Worm (Caenorhabditis elegans): ENCODE measurements around the gene W07G4.1.

DNA sequence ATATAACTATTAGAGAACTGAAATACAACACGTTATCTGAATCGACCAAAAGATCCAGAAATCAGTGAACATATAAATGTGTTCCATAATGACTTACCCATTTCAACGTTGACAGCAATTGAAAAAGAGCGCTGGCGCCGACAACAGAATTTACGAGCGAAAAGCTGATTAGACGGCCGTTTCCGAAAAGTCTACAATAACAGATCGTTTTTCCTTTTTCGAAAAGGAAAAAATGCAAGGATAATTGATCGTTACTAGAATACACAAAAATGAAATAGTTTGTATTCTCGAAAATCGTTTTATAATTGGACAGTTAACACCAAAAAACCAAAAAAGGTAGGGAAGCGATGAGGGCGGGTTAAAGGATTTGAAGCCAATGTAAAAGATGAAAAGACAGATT lies 20.3 kb downstream of the W07G4.1 start, which contains the start of gene srr-1:
- no peak for TF ChIP-seq dao-5 (tag; optimal IDR thresholded peaks at IDR 0.05)
- no peak for TF ChIP-seq W03F9.2 (tag; optimal IDR thresholded peaks at IDR 0.05)

Data from whole organism, L4/young adult.